Worm (Caenorhabditis elegans) whole organism, L3 larva: ENCODE results near the gene F45E12.6.
A peak's percentile ranks its signal among the peaks of the same experiment; 100 is the strongest.

Experiments used
- R02D3.7 ChIP-seq: fragments of 150-350 bp; optimal IDR thresholded peaks from 2 replicates; lab custom pipeline; 2014; ENCODE audit warnings: missing biosample characterization, missing genetic modification characterization
- ZK546.5 ChIP-seq: sonication (generic microtip); optimal IDR thresholded peaks from 2 replicates; lab custom pipeline; 2017; ENCODE audit warnings: missing biosample characterization, missing genetic modification characterization
- aly-2 ChIP-seq: fragments of 150-350 bp; optimal IDR thresholded peaks from 2 replicates; lab custom pipeline; 2014; ENCODE audit warnings: missing biosample characterization, missing genetic modification characterization
- ceh-16 ChIP-seq: sonication (generic microtip); optimal IDR thresholded peaks from 2 replicates; lab custom pipeline; 2017; ENCODE audit warnings: missing biosample characterization, missing genetic modification characterization
- ceh-28 ChIP-seq: fragments of 150-350 bp; optimal IDR thresholded peaks from 2 replicates; lab custom pipeline; 2014; ENCODE audit warnings: missing biosample characterization, missing genetic modification reagents, missing genetic modification characterization
- ceh-9 ChIP-seq: sonication (generic microtip); optimal IDR thresholded peaks from 2 replicates; lab custom pipeline; 2018; ENCODE audit warnings: missing biosample characterization, missing genetic modification characterization
- daf-12 ChIP-seq: fragments of 150-350 bp; optimal IDR thresholded peaks from 2 replicates; lab custom pipeline; 2014; ENCODE audit warnings: missing biosample characterization, missing genetic modification reagents, missing genetic modification characterization
- egl-5 ChIP-seq: fragments of 150-350 bp; optimal IDR thresholded peaks from 2 replicates; lab custom pipeline; 2017; ENCODE audit warnings: missing biosample characterization, missing genetic modification reagents, missing genetic modification characterization, inconsistent platforms
- elt-1 ChIP-seq: fragments of 150-350 bp; optimal IDR thresholded peaks from 2 replicates; lab custom pipeline; 2014; ENCODE audit warnings: missing biosample characterization, missing genetic modification characterization
- elt-2 ChIP-seq: sonication (generic microtip); optimal IDR thresholded peaks from 2 replicates; lab custom pipeline; 2016; ENCODE audit warnings: missing genetic modification reagents, mild to moderate bottlenecking, missing genetic modification characterization, missing compliant biosample characterization
- elt-3 ChIP-seq, 3 experiments: fragments of 150-350 bp in 1 of 3; sonication (generic microtip) in 2 of 3; optimal IDR thresholded peaks; 2 replicates in 2 of 3; 4 replicates in 1 of 3; lab custom pipeline; 2014 to 2017; ENCODE audit warnings: missing biosample characterization in 3 of 3, missing genetic modification characterization in 3 of 3
- fos-1 ChIP-seq: fragments of 150-350 bp; optimal IDR thresholded peaks from 2 replicates; lab custom pipeline; 2014; ENCODE audit warnings: missing biosample characterization, missing genetic modification characterization
- hmg-11 ChIP-seq: sonication (generic microtip); optimal IDR thresholded peaks from 2 replicates; lab custom pipeline; 2016; ENCODE audit warnings: missing genetic modification characterization, missing compliant biosample characterization
- jun-1 ChIP-seq: fragments of 150-350 bp; optimal IDR thresholded peaks from 2 replicates; lab custom pipeline; 2014; ENCODE audit warnings: missing biosample characterization, missing genetic modification reagents, missing genetic modification characterization
- lin-15B ChIP-seq: fragments of 150-350 bp; optimal IDR thresholded peaks from 2 replicates; lab custom pipeline; 2014; ENCODE audit warnings: missing biosample characterization, missing genetic modification characterization
- lsy-12 ChIP-seq: sonication (generic microtip); optimal IDR thresholded peaks from 2 replicates; lab custom pipeline; 2016; ENCODE audit warnings: mild to moderate bottlenecking, missing genetic modification characterization, missing compliant biosample characterization
- mml-1 ChIP-seq: fragments of 150-350 bp; sonication (generic microtip); optimal IDR thresholded peaks from 3 replicates; lab custom pipeline; 2014; ENCODE audit warnings: missing biosample characterization, missing genetic modification characterization
- nfya-1 ChIP-seq: sonication (generic microtip); optimal IDR thresholded peaks from 2 replicates; lab custom pipeline; 2017; ENCODE audit warnings: missing genetic modification characterization, mild to moderate bottlenecking, missing compliant biosample characterization, antibody characterized with exemption, moderate library complexity; ENCODE audit not compliant: insufficient read depth
- nhr-23 ChIP-seq: fragments of 150-350 bp; optimal IDR thresholded peaks from 2 replicates; lab custom pipeline; 2014; ENCODE audit warnings: missing biosample characterization, missing genetic modification reagents, missing genetic modification characterization
- nhr-237 ChIP-seq: fragments of 150-350 bp; optimal IDR thresholded peaks from 2 replicates; lab custom pipeline; 2014; ENCODE audit warnings: missing biosample characterization, missing genetic modification characterization
- nhr-25 ChIP-seq: sonication (generic microtip); optimal IDR thresholded peaks from 2 replicates; lab custom pipeline; 2017; ENCODE audit warnings: missing biosample characterization, missing genetic modification characterization
- nhr-28 ChIP-seq: fragments of 150-350 bp; optimal IDR thresholded peaks from 2 replicates; lab custom pipeline; 2014; ENCODE audit warnings: missing biosample characterization, missing genetic modification characterization
- nhr-67 ChIP-seq: fragments of 150-350 bp; optimal IDR thresholded peaks from 2 replicates; lab custom pipeline; 2014; ENCODE audit warnings: missing biosample characterization, missing genetic modification characterization
- nhr-77 ChIP-seq: fragments of 150-350 bp; optimal IDR thresholded peaks from 2 replicates; lab custom pipeline; 2014; ENCODE audit warnings: missing biosample characterization, missing genetic modification characterization
- pha-4 ChIP-seq: fragments of 150-350 bp; optimal IDR thresholded peaks from 2 replicates; lab custom pipeline; 2014; ENCODE audit warnings: missing biosample characterization, missing genetic modification reagents, missing genetic modification characterization
- skn-1 ChIP-seq: fragments of 150-350 bp; optimal IDR thresholded peaks from 2 replicates; lab custom pipeline; 2014; ENCODE audit warnings: missing biosample characterization, missing genetic modification characterization
- tbx-2 ChIP-seq: sonication (generic microtip); optimal IDR thresholded peaks from 2 replicates; lab custom pipeline; 2016; ENCODE audit warnings: mild to moderate bottlenecking, missing genetic modification characterization, missing compliant biosample characterization
- unc-39 ChIP-seq: sonication (generic microtip); optimal IDR thresholded peaks from 4 replicates; lab custom pipeline; 2017; ENCODE audit warnings: missing biosample characterization, missing genetic modification characterization
- unc-62 ChIP-seq: fragments of 150-350 bp; sonication (generic microtip); optimal IDR thresholded peaks from 4 replicates; lab custom pipeline; 2014; ENCODE audit warnings: missing biosample characterization, missing genetic modification reagents, missing genetic modification characterization
- ztf-4 ChIP-seq: fragments of 150-350 bp; optimal IDR thresholded peaks from 2 replicates; lab custom pipeline; 2014; ENCODE audit warnings: missing biosample characterization, missing genetic modification characterization

Gene F45E12.6

DNA sequence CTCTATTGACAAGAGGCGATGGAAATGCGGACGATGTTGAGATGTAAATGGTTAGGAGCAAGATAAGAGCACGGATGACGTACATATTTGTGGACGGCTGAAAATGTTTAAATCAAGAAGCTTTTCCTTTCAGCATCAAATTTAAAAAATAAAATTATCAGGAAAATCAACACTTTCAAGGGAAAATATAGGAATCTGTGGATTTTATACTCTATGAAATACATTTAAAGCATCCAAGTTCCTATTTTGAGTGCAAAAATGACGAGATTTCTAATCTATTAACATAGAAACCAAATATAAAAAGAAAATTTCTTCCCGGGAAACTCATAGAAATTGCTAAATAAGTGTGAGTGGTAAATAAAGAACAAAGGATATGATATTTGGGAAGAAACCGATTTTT is at the start of gene F45E12.6:
Gene F45E12.6 (minus strand): TSS at position 101 of the 400 bp plus-strand sequence.
- TF ChIP-seq unc-62 (no peak), nhr-67 (tag; lab: Kevin White, UChicago) (no peak), nhr-237 (tag; lab: Kevin White, UChicago) (no peak), elt-1 (tag; lab: Kevin White, UChicago) (no peak), fos-1 (tag; lab: Kevin White, UChicago) (no peak), elt-2 (tag; lab: Kevin White, UChicago) (no peak), ceh-28 (tag; lab: Kevin White, UChicago) (no peak), tbx-2 (no peak), aly-2 (tag; lab: Kevin White, UChicago) (no peak), nfya-1 (tag; lab: Kevin White, UChicago) (no peak), ztf-4 (tag; lab: Kevin White, UChicago) (no peak), unc-39 (no peak), ceh-9 (tag; lab: Kevin White, UChicago) (no peak), lsy-12 (tag; lab: Kevin White, UChicago) (no peak), lin-15B (tag; lab: Kevin White, UChicago) (no peak)

DNA sequence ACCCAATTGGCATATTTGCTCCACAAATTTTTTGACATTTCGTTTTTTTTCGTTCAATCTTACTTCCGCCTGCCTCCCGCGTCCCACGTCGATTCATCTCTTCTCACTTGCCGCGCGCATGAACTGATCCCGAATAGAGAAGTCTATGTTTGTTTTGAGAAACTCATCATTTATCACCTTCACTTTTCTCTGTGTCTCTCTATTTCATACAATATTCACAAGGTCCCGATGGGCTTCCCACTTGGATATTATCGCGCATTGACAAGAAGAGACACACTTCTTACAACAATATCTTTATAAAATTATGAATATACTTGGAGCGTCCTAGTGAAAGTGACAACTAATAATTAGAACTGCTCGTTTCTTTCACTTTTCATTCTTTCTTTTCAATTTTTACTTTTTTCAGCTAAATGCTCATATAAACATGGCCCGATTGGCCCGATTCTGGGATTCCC is 44.5 kb upstream of the F45E12.6 start, which contains the start of gene insc-1:
Gene insc-1 (plus strand): TSS at position 405 of the 455 bp plus-strand sequence.
- TF ChIP-seq tbx-2: no peak
- TF ChIP-seq nhr-25 (tag; lab: Kevin White, UChicago): no peak

DNA sequence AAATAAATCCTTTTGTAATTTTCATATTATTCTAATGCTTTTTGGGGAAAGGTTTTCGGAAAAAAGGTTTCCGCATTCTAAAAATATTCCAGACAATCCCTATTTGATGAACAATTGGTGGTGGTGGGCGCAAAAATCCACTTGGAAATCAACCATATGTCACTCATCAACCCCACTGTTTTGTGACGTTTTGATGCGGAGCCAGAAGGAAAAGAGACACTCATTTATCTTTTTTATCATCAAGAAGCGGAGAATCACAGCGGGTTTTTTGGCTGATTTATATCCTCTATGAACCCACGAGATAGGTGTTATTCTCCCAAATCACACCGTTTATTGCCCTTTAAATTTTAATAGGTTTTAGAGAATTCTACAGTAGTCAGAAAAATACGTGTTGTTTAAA is 43.2 kb upstream of the F45E12.6 start:
- no peak for TF ChIP-seq jun-1 (tag; lab: Kevin White, UChicago)
- no peak for TF ChIP-seq skn-1 (tag; lab: Kevin White, UChicago)
- no peak for TF ChIP-seq egl-5 (tag; lab: Kevin White, UChicago)
- no peak for TF ChIP-seq elt-3 (tag; optimal IDR thresholded peaks at IDR 0.05; lab: Kevin White, UChicago)
- no peak for TF ChIP-seq ZK546.5
- TF ChIP-seq nhr-28 (tag; lab: Kevin White, UChicago): no peak
- TF ChIP-seq, all 47 proteins: peak for 0

DNA sequence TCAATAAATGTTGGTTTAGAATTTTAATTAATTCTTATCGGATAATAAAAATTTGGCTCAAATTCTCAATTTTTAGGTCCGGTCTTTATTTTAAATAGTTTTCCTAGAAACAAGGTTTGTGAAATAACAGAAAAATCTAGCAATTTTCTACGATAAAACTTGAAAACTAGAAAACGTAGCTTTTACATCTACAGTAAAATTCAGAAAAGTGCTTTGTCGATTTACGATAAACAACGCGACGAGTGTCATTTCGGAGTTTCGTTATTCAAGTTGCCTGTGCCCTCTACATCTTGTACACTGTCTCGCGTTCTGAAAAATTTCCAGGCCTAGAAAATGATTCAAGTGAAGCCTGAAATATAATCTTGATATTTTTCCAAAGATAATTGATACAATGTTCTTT is 42.8 kb upstream of the F45E12.6 start:
- TF ChIP-seq nhr-23 (tag; lab: Kevin White, UChicago) (peak; percentile 20), unc-62 (no peak), lin-15B (tag; lab: Kevin White, UChicago) (peak; percentile 30), nfya-1 (tag; lab: Kevin White, UChicago) (peak; percentile 38), nhr-77 (tag; lab: Kevin White, UChicago) (no peak), hmg-11 (tag; lab: Kevin White, UChicago) (peak; percentile 6), aly-2 (tag; lab: Kevin White, UChicago) (no peak), pha-4 (tag; lab: Kevin White, UChicago) (peak; percentile 48), fos-1 (tag; lab: Kevin White, UChicago) (no peak), R02D3.7 (tag; lab: Kevin White, UChicago) (peak; percentile 85)
- TF ChIP-seq, all 47 proteins: peak for 6

DNA sequence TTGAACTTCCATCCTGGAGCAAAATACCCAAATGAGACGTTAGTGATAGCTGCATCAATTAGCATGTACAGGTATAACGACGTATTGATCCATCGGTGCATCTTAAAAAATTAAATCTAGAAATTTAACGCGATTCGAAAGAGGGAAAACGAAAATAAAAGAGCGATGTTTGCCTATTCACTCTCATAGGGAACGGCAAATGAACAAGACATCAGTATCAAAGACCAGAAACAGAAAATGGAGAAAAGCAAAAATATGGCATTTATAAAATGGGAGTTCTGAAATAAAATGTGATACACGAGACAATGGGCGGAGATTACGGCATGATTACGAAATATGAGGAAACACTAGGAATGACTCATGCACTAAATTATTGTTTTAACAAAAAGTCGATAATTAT is 42.3 kb upstream of the F45E12.6 start, which contains the start of gene haf-2:
Gene haf-2 (minus strand): TSS at position 101 of the 400 bp plus-strand sequence.
- TF ChIP-seq elt-2 (tag; lab: Kevin White, UChicago): peak; percentile 11
- TF ChIP-seq ceh-28 (tag; lab: Kevin White, UChicago): no peak
- no peak for TF ChIP-seq nfya-1 (tag; lab: Kevin White, UChicago)
- TF ChIP-seq jun-1 (tag; lab: Kevin White, UChicago): no peak

DNA sequence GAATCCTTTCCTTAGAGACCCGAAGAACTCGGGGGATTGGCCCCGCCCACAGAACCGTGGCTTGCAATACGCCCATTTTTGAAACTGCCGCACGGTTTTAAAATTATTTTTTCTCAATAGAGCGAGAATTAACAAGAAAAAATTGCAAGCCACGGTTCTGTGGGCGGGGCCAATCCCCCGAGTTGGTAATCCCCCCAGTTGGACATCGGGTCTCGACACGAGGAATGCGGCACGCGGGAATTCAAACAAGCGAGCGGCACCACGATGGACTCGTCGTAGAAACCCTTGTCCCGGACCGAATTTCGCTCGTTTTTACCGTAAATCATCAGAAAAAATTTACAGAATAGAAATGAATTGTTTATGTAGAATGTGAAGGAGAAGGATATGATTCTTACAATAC is 39.0 kb upstream of the F45E12.6 start:
- TF ChIP-seq mml-1 (tag; lab: Kevin White, UChicago) (no peak), ceh-16 (tag; lab: Kevin White, UChicago) (no peak), daf-12 (tag; lab: Kevin White, UChicago) (no peak), unc-62 (no peak)
